Fruit fly (Drosophila melanogaster): ENCODE data around the gene VhaM9.7-a.

VhaM9.7-a gene

dm6 chr3L:4259102-4259558, 3.4 kb upstream of the VhaM9.7-a start, which contains the start of the genes CG15011 and CG1309 (continued):
- TF ChIP-seq bbx (GFP tag; IDR thresholded peaks at IDR 0.05; ENCODE audit: partially characterized antibody): no peak
- TF ChIP-seq CG3163 (GFP tag; optimal IDR thresholded peaks at IDR 0.05): peak; percentile 63
- peak; percentile 60 for TF ChIP-seq CG16815 (GFP tag; optimal IDR thresholded peaks at IDR 0.05)
- no peak for TF ChIP-seq BtbVII (GFP tag; optimal IDR thresholded peaks at IDR 0.05)
- TF ChIP-seq Vsx1 (GFP tag; optimal IDR thresholded peaks at IDR 0.05): peak; percentile 54
- TF ChIP-seq Max (GFP tag; optimal IDR thresholded peaks at IDR 0.05): peak; percentile 84
- TF ChIP-seq CG9437 (GFP tag; optimal IDR thresholded peaks at IDR 0.05): peak; percentile 63
- peak; percentile 64; the same call in 2 of the 3 replicates for TF ChIP-seq CG3726 (GFP tag; IDR thresholded peaks at IDR 0.05)
- peak; percentile 53 for TF ChIP-seq odd (GFP tag; optimal IDR thresholded peaks at IDR 0.05)
- peak; percentile 63 for TF ChIP-seq crc (GFP tag; optimal IDR thresholded peaks at IDR 0.05)
- no peak for TF ChIP-seq CG14860 (GFP tag; IDR thresholded peaks at IDR 0.05; ENCODE audit: partially characterized antibody)
- TF ChIP-seq CG9609 (GFP tag; optimal IDR thresholded peaks at IDR 0.05): peak; percentile 82
- TF ChIP-seq Scr (GFP tag; IDR thresholded peaks at IDR 0.05; ENCODE audit: partially characterized antibody): peak; percentile 55
- TF ChIP-seq CG7271 (tag; optimal IDR thresholded peaks at IDR 0.05): no peak
- peak; percentile 80 for TF ChIP-seq Dip3 (GFP tag; optimal IDR thresholded peaks at IDR 0.05)
- TF ChIP-seq YL-1 (GFP tag; optimal IDR thresholded peaks at IDR 0.05): peak; percentile 90
- TF ChIP-seq CG32532 (GFP tag; IDR thresholded peaks at IDR 0.05): peak; percentile 83
- TF ChIP-seq Usf (GFP tag; optimal IDR thresholded peaks at IDR 0.05): peak; percentile 51
- no peak for TF ChIP-seq sens-2 (GFP tag; IDR thresholded peaks at IDR 0.05)
- no peak for TF ChIP-seq ara (GFP tag; IDR thresholded peaks at IDR 0.05)
- peak; percentile 86 for TF ChIP-seq CG33557 (GFP tag; optimal IDR thresholded peaks at IDR 0.05)
- peak; percentile 93 for TF ChIP-seq Hr3 (GFP tag; optimal IDR thresholded peaks at IDR 0.05)
- peak; percentile 78 for TF ChIP-seq Fer2 (tag; optimal IDR thresholded peaks at IDR 0.05)
- peak; percentile 87 for TF ChIP-seq da (GFP tag; optimal IDR thresholded peaks at IDR 0.05)
- TF ChIP-seq CG12219 (GFP tag; optimal IDR thresholded peaks at IDR 0.05): peak; percentile 50
- peak; percentile 85 for TF ChIP-seq Fer1 (GFP tag; optimal IDR thresholded peaks at IDR 0.05)
- no peak for TF ChIP-seq dimm (GFP tag; IDR thresholded peaks at IDR 0.05)
- TF ChIP-seq jigr1 (GFP tag; IDR thresholded peaks at IDR 0.05): 0 out of 3 replicates have a peak, but pooled peaks have one; percentile 8
- TF ChIP-seq CG17612 (GFP tag; IDR thresholded peaks at IDR 0.05): 0 out of 2 replicates have a peak, but pooled peaks have one; percentile 6
- peak; percentile 71 for TF ChIP-seq Sin3A (optimal IDR thresholded peaks at IDR 0.05)
- no peak for TF ChIP-seq Nf-YA (GFP tag; IDR thresholded peaks at IDR 0.05)
- peak; percentile 82 for TF ChIP-seq CG13123 (GFP tag; optimal IDR thresholded peaks at IDR 0.05)
- peak; percentile 88 for TF ChIP-seq CHES-1-like (GFP tag; optimal IDR thresholded peaks at IDR 0.05)
- TF ChIP-seq Atf-2 (GFP tag; optimal IDR thresholded peaks at IDR 0.05): peak; percentile 84
- no peak for TF ChIP-seq CG11696 (GFP tag; IDR thresholded peaks at IDR 0.05)
- peak; percentile 85 for TF ChIP-seq CG13775 (GFP tag; optimal IDR thresholded peaks at IDR 0.05)
- TF ChIP-seq CG15696 (tag; optimal IDR thresholded peaks at IDR 0.05): peak; percentile 85
- peak; percentile 71 for TF ChIP-seq CG8089 (GFP tag; optimal IDR thresholded peaks at IDR 0.05)
- TF ChIP-seq Kr (GFP tag; optimal IDR thresholded peaks at IDR 0.05): no peak
- peak; percentile 82 for TF ChIP-seq Dek (tag; optimal IDR thresholded peaks at IDR 0.05)
- TF ChIP-seq CG6272 (GFP tag; IDR thresholded peaks at IDR 0.05): peak; percentile 79
- peak; percentile 88 for TF ChIP-seq CG13624 (GFP tag; optimal IDR thresholded peaks at IDR 0.05)
- peak; percentile 81 for TF ChIP-seq ci (GFP tag; IDR thresholded peaks at IDR 0.05)
- TF ChIP-seq CG4328 (GFP tag; optimal IDR thresholded peaks at IDR 0.05): peak; percentile 76
- TF ChIP-seq CG8290 (GFP tag; optimal IDR thresholded peaks at IDR 0.05): peak; percentile 73
- peak; percentile 41 to 78 for TF ChIP-seq CG8290 (tag; optimal IDR thresholded peaks at IDR 0.05)
- peak; percentile 62 for TF ChIP-seq Myb (GFP tag; optimal IDR thresholded peaks at IDR 0.05)
- TF ChIP-seq Side (GFP tag; optimal IDR thresholded peaks at IDR 0.05): peak; percentile 80
- peak; percentile 60 for TF ChIP-seq nom (GFP tag; optimal IDR thresholded peaks at IDR 0.05)
- TF ChIP-seq CG18011 (GFP tag; optimal IDR thresholded peaks at IDR 0.05): peak; percentile 70
- no peak for TF ChIP-seq cad (GFP tag; optimal IDR thresholded peaks at IDR 0.05)
- no peak for TF ChIP-seq gce (GFP tag; IDR thresholded peaks at IDR 0.05)
